Fruit fly (Drosophila melanogaster) Kc167 (cell line): ENCODE measurements around the gene Usp14.

Source experiments
- insv ChIP-seq: fragments of >200 bp; optimal IDR thresholded peaks from 3 replicates; lab custom pipeline; 2018; ENCODE audit warnings: missing external identifiers
- psq ChIP-seq: fragments of >200 bp; optimal IDR thresholded peaks from 2 replicates; lab custom pipeline; 2017; ENCODE audit warnings: missing external identifiers

- TF ChIP-seq psq (lab: Kevin White, UChicago), result no peak
- no peak for TF ChIP-seq insv (lab: Kevin White, UChicago)
These were observed 28.3 kb upstream of the Usp14 start, which contains the start of gene Sps2 for dm6 chr2L:10342471-10342870.
